Worm (Caenorhabditis elegans) whole organism, L4 larva: ENCODE data around the gene mxl-1.

Source experiments
- dpl-1 ChIP-seq: fragments of 150-350 bp; optimal IDR thresholded peaks from 2 replicates; lab custom pipeline; 2014; ENCODE audit warnings: missing biosample characterization, missing genetic modification reagents, missing genetic modification characterization
- egl-43 ChIP-seq: fragments of 200-800 bp; sonication (Bioruptor generic); IDR thresholded peaks from 2 replicates; pipeline ENCODE4 v1.3.6; 2022; ENCODE audit warnings: missing genetic modification reagents, missing genetic modification characterization, missing compliant biosample characterization
- nhr-28 ChIP-seq: fragments of 150-350 bp; optimal IDR thresholded peaks from 2 replicates; lab custom pipeline; 2014; ENCODE audit warnings: missing biosample characterization, missing genetic modification characterization

ce11 chrV:11216137-11216536, 28.5 kb upstream of the mxl-1 start:
- TF ChIP-seq nhr-28 (tag; lab: Kevin White, UChicago) = no peak
- no peak for TF ChIP-seq egl-43
- no peak for TF ChIP-seq dpl-1 (GFP tag; lab: Kevin White, UChicago)
